Worm (Caenorhabditis elegans): Measurements from ENCODE around the gene C12D12.3.

Gene C12D12.3

ce11 chrX:3451122-3451521 lies 38.0 kb upstream of the C12D12.3 start, which contains the start of gene ZK813.5:
Gene ZK813.5, minus strand, starts transcription at chrX:3451222.
- TF ChIP-seq pes-1 (GFP tag; IDR thresholded peaks at IDR 0.05) (no peak), hnd-1 (tag; optimal IDR thresholded peaks at IDR 0.05) (no peak), ceh-36 (tag; optimal IDR thresholded peaks at IDR 0.05) (no peak), ama-1 (optimal IDR thresholded peaks at IDR 0.05) (no peak), hmbx-1 (tag; optimal IDR thresholded peaks at IDR 0.05) (no peak), flt-1 (GFP tag; IDR thresholded peaks at IDR 0.05) (no peak), tbx-11 (GFP tag; IDR thresholded peaks at IDR 0.05) (no peak), aly-1 (tag; optimal IDR thresholded peaks at IDR 0.05) (no peak), hmg-4 (GFP tag; optimal IDR thresholded peaks at IDR 0.05) (no peak), sea-1 (GFP tag; conservative IDR thresholded peaks at IDR 0.05) (no peak), tbx-37 (GFP tag; conservative IDR thresholded peaks at IDR 0.05) (no peak), tra-4 (tag; optimal IDR thresholded peaks at IDR 0.05) (no peak), ceh-13 (GFP tag; optimal IDR thresholded peaks at IDR 0.05) (no peak), ets-7 (tag; optimal IDR thresholded peaks at IDR 0.05) (no peak), scrt-1 (GFP tag; IDR thresholded peaks at IDR 0.05) (no peak), F13C5.2 (tag; optimal IDR thresholded peaks at IDR 0.05) (no peak), B0310.2 (tag; optimal IDR thresholded peaks at IDR 0.05) (no peak)

DNA sequence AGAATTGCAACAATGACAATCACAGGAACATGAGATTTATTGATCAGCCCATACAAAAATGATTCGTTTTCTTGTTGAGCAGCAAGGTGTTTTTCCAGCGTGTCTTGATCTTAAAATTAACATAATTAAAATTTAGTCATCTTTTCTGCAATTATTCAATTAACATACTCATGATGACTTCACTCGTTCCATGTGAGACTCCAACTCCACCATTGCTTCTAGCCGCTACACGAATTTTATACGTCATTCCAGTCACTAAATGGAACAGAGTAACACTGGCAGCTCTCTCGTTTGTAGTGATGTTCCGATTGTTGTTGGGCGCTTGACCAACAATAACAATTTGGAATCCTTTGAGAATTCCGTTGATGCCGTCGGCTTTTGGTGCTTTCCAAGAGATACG lies 35.2 kb upstream of the C12D12.3 start:
- no peak for TF ChIP-seq ets-7 (tag; optimal IDR thresholded peaks at IDR 0.05)
- TF ChIP-seq ceh-13 (GFP tag; optimal IDR thresholded peaks at IDR 0.05), result no peak
- no peak for TF ChIP-seq aly-1 (tag; optimal IDR thresholded peaks at IDR 0.05)
- no peak for TF ChIP-seq F13C5.2 (tag; optimal IDR thresholded peaks at IDR 0.05)
- no peak for TF ChIP-seq flt-1 (GFP tag; IDR thresholded peaks at IDR 0.05)
- TF ChIP-seq tbx-37 (GFP tag; conservative IDR thresholded peaks at IDR 0.05), result no peak
- TF ChIP-seq tbx-11 (GFP tag; IDR thresholded peaks at IDR 0.05), result no peak
- no peak for TF ChIP-seq scrt-1 (GFP tag; IDR thresholded peaks at IDR 0.05)
- TF ChIP-seq ceh-36 (tag; optimal IDR thresholded peaks at IDR 0.05), result no peak
- no peak for TF ChIP-seq pes-1 (GFP tag; IDR thresholded peaks at IDR 0.05)
- TF ChIP-seq ama-1 (optimal IDR thresholded peaks at IDR 0.05), result no peak
- TF ChIP-seq hmg-4 (GFP tag; optimal IDR thresholded peaks at IDR 0.05), result no peak

ce11 chrX:3455561-3455960 lies 33.5 kb upstream of the C12D12.3 start:
- TF ChIP-seq F13C5.2 (tag; optimal IDR thresholded peaks at IDR 0.05) (no peak), B0310.2 (tag; optimal IDR thresholded peaks at IDR 0.05) (no peak), ets-7 (tag; optimal IDR thresholded peaks at IDR 0.05) (no peak)

DNA sequence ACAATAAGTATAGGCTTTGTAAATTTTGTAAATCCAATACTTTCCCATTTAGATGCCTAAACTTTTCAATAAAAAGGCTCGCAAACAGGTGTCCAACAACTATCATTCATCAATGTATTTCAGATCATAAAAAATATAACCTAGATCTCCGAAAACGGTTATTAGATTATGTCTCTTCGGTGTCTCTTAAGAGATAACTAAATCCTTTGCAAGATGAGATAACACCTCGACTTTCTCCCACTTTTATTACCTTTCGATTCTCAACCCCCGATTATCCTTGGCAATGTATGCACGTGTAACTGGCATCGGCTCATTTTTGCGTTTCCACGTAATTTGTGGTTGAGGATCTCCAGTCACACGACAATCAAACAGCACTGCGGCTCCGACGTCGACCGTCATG lies 27.0 kb upstream of the C12D12.3 start:
- TF ChIP-seq F13C5.2 (tag; optimal IDR thresholded peaks at IDR 0.05) (no peak), flt-1 (GFP tag; IDR thresholded peaks at IDR 0.05) (no peak), ets-7 (tag; optimal IDR thresholded peaks at IDR 0.05) (no peak), tra-4 (tag; optimal IDR thresholded peaks at IDR 0.05) (no peak), ama-1 (optimal IDR thresholded peaks at IDR 0.05) (no peak), hmbx-1 (tag; optimal IDR thresholded peaks at IDR 0.05) (no peak), sea-1 (GFP tag; conservative IDR thresholded peaks at IDR 0.05) (no peak), hmg-4 (GFP tag; optimal IDR thresholded peaks at IDR 0.05) (no peak), scrt-1 (GFP tag; IDR thresholded peaks at IDR 0.05) (no peak), ceh-36 (tag; optimal IDR thresholded peaks at IDR 0.05) (no peak), tbx-11 (GFP tag; IDR thresholded peaks at IDR 0.05) (no peak), tbx-37 (GFP tag; conservative IDR thresholded peaks at IDR 0.05) (no peak)

DNA sequence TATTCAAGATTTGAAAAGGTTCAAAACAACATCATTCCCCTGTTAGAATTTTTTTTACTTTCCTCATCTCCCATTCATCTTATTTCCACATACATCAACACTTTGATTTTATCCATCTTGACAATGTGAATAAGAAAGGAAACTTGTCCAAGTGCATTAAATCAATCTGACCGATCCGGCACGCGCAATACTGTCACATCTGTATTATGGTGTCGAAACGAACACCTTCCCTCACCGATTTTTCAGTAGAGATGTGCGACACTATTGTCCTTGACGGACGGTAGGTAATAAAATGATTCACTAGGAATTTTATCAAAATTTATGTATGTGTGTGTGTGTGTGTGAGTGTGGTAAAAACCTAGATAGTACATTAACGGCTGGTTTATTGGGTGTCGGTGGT lies 25.2 kb upstream of the C12D12.3 start:
- TF ChIP-seq ceh-36 (tag; optimal IDR thresholded peaks at IDR 0.05), result no peak
- TF ChIP-seq hmg-4 (GFP tag; optimal IDR thresholded peaks at IDR 0.05), result no peak
- TF ChIP-seq B0310.2 (tag; optimal IDR thresholded peaks at IDR 0.05), result no peak
- TF ChIP-seq hmbx-1 (tag; optimal IDR thresholded peaks at IDR 0.05), result no peak
- no peak for TF ChIP-seq scrt-1 (GFP tag; IDR thresholded peaks at IDR 0.05)
- TF ChIP-seq ceh-13 (GFP tag; optimal IDR thresholded peaks at IDR 0.05), result no peak
- no peak for TF ChIP-seq hnd-1 (tag; optimal IDR thresholded peaks at IDR 0.05)
- no peak for TF ChIP-seq sea-1 (GFP tag; conservative IDR thresholded peaks at IDR 0.05)
- no peak for TF ChIP-seq ets-7 (tag; optimal IDR thresholded peaks at IDR 0.05)

DNA sequence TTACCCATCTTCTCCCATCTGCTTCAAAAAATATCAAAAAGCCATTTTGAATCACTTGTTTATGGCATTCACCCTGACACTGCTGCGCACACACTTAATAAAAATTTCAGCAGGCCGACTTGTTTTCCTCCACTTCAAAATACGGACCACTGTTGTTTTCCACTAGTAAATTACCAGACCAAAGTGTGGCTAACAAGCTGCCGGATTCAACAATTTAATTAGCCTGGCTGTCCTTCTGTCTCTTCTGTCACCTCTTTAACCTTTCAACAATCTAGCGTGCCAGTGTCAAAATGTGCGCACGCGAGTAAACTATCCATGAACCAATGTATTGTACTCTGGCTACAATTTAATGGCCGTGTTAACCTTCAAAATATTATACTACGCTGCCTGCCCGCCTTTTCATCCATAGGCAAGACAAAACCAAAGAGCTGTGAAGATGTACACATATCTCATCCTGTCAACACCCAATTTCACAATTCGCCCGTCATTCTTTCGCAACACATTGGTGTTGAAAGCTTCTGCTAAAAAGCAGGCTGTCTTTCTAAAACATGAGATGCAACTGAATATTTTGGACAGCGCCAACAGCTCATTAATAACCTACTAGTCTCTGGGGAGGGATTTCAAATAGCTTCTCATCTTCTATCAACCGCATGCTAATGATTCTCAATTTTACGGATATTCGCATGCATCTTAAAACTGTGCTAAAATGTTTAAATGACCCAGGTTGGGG lies 24.6 kb upstream of the C12D12.3 start:
- TF ChIP-seq scrt-1 (GFP tag; IDR thresholded peaks at IDR 0.05) (no peak), hnd-1 (tag; optimal IDR thresholded peaks at IDR 0.05) (no peak), ama-1 (optimal IDR thresholded peaks at IDR 0.05) (no peak), pes-1 (GFP tag; IDR thresholded peaks at IDR 0.05) (no peak), ets-7 (tag; optimal IDR thresholded peaks at IDR 0.05) (no peak), tra-4 (tag; optimal IDR thresholded peaks at IDR 0.05) (no peak), ceh-36 (tag; optimal IDR thresholded peaks at IDR 0.05) (no peak), ceh-13 (GFP tag; optimal IDR thresholded peaks at IDR 0.05) (no peak), hmg-4 (GFP tag; optimal IDR thresholded peaks at IDR 0.05) (no peak), hmbx-1 (tag; optimal IDR thresholded peaks at IDR 0.05) (no peak), tbx-37 (GFP tag; conservative IDR thresholded peaks at IDR 0.05) (no peak), tbx-11 (GFP tag; IDR thresholded peaks at IDR 0.05) (no peak), F13C5.2 (tag; optimal IDR thresholded peaks at IDR 0.05) (no peak), sea-1 (GFP tag; conservative IDR thresholded peaks at IDR 0.05) (no peak), B0310.2 (tag; optimal IDR thresholded peaks at IDR 0.05) (no peak), aly-1 (tag; optimal IDR thresholded peaks at IDR 0.05) (no peak), flt-1 (GFP tag; IDR thresholded peaks at IDR 0.05) (no peak)

DNA sequence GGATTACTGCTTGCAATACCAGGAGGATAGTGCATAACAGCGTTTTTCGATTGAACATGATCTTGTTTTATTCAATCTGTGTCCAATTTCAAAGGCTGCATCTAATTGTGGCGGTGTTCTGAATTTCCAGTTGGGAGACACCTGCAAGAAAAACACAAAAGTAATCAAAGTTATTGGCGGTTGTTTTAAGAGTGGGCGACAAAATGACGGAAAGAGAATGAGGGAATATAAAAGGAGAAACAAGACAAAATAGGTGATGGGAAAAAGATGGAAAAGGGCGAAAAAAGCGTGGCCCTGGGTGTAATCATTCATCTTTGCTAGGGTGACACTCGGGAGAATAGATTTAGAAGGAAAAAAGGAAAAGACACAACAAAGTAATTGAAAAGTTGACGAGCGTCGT lies 23.3 kb upstream of the C12D12.3 start, which contains the start of the genes ZK377.15 and sax-3:
ZK377.15 (minus strand) TSS at position 101 of the 400 bp plus-strand sequence.
sax-3 (minus strand) TSS at position 143 of the 400 bp plus-strand sequence.
- TF ChIP-seq flt-1 (GFP tag; IDR thresholded peaks at IDR 0.05), result no peak
- TF ChIP-seq pes-1 (GFP tag; IDR thresholded peaks at IDR 0.05), result no peak
- TF ChIP-seq ets-7 (tag; optimal IDR thresholded peaks at IDR 0.05), result no peak
- TF ChIP-seq aly-1 (tag; optimal IDR thresholded peaks at IDR 0.05), result no peak
- TF ChIP-seq tbx-37 (GFP tag; conservative IDR thresholded peaks at IDR 0.05), result no peak
- no peak for TF ChIP-seq scrt-1 (GFP tag; IDR thresholded peaks at IDR 0.05)
- no peak for TF ChIP-seq sea-1 (GFP tag; conservative IDR thresholded peaks at IDR 0.05)
